Worm (Caenorhabditis elegans): ENCODE results near the gene C32H11.4.
A peak's percentile ranks its signal among the peaks of the same experiment; 100 is the strongest.

The C32H11.4 gene

ce11 chrIV:12886012-12886411 is 35.1 kb upstream of the C32H11.4 start:
- TF ChIP-seq ccch-3 (GFP tag; optimal IDR thresholded peaks at IDR 0.05) (no peak), efl-1 (GFP tag; optimal IDR thresholded peaks at IDR 0.05) (no peak), lin-26 (GFP tag; IDR thresholded peaks at IDR 0.05) (no peak), aptf-2 (GFP tag; conservative IDR thresholded peaks at IDR 0.05) (no peak), Y95B8A.8 (GFP tag; IDR thresholded peaks at IDR 0.05) (no peak), egl-18 (GFP tag; IDR thresholded peaks at IDR 0.05) (no peak), nhr-80 (tag; optimal IDR thresholded peaks at IDR 0.05) (no peak), nhr-120 (GFP tag; IDR thresholded peaks at IDR 0.05) (no peak), cebp-1 (GFP tag; IDR thresholded peaks at IDR 0.05) (no peak), cebp-1 (tag; optimal IDR thresholded peaks at IDR 0.05) (no peak), gei-17 (GFP tag; optimal IDR thresholded peaks at IDR 0.05) (no peak), pha-4 (tag; optimal IDR thresholded peaks at IDR 0.05) (no peak), fkh-3 (tag; optimal IDR thresholded peaks at IDR 0.05) (no peak), ceh-40 (GFP tag; IDR thresholded peaks at IDR 0.05) (no peak), cebp-2 (GFP tag; IDR thresholded peaks at IDR 0.05) (no peak), ama-1 (optimal IDR thresholded peaks at IDR 0.05) (no peak), ama-1 (GFP tag; optimal IDR thresholded peaks at IDR 0.05) (no peak), nfya-1 (tag; optimal IDR thresholded peaks at IDR 0.05; ENCODE audit: borderline replicate concordance, insufficient read depth) (no peak)

ce11 chrIV:12890445-12890844 is 30.6 kb upstream of the C32H11.4 start, which contains the start of gene K08D8.6:
TSS of gene K08D8.6 (minus strand) at chrIV:12890508.
- TF ChIP-seq nhr-80 (tag; optimal IDR thresholded peaks at IDR 0.05), result peak; percentile 87
- TF ChIP-seq pha-4 (tag; optimal IDR thresholded peaks at IDR 0.05), result no peak
- peak; percentile 36 for TF ChIP-seq atf-7 (tag; optimal IDR thresholded peaks at IDR 0.05)

ce11 chrIV:12891080-12891479 is 30.0 kb upstream of the C32H11.4 start:
- TF ChIP-seq aptf-3 (GFP tag; IDR thresholded peaks at IDR 0.05) (no peak), Y53G8AR.9 (GFP tag; conservative IDR thresholded peaks at IDR 0.05) (no peak), ztf-26 (tag; optimal IDR thresholded peaks at IDR 0.05) (no peak), F33H1.4 (GFP tag; IDR thresholded peaks at IDR 0.05) (no peak), K11D2.4 (GFP tag; IDR thresholded peaks at IDR 0.05) (no peak), cebp-1 (GFP tag; IDR thresholded peaks at IDR 0.05) (no peak), cebp-1 (tag; optimal IDR thresholded peaks at IDR 0.05) (peak; percentile 22), F22D6.2 (tag; optimal IDR thresholded peaks at IDR 0.05) (no peak)

DNA sequence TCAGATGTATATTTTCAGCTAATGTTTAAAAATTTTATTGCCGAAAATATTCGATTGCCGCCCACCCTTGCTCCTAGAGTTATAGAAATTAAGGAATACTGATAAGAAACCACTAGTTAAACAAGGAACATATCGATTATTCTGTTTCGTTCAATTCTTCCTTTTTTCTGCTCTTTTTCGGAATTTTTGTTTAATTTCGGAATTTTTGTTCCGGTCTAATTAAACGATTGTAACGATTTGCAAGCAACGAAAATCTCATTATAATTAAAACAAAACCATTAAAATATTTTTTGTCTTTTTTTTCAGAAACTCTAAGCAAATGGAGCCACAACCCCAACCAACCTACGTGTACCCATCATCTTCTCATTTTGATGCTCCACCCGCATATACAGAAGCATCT is 28.9 kb upstream of the C32H11.4 start, which contains the start of gene K08D8.1:
Gene K08D8.1 (plus strand): TSS at position 301 of the 400 bp plus-strand sequence.
- no peak for TF ChIP-seq hmg-20 (GFP tag; IDR thresholded peaks at IDR 0.05)
- TF ChIP-seq sea-2 (GFP tag; IDR thresholded peaks at IDR 0.05), result no peak
- no peak for TF ChIP-seq ceh-40 (GFP tag; IDR thresholded peaks at IDR 0.05)
- no peak for TF ChIP-seq hlh-26 (GFP tag; conservative IDR thresholded peaks at IDR 0.05)
- TF ChIP-seq sptf-2 (GFP tag; optimal IDR thresholded peaks at IDR 0.05), result no peak
- TF ChIP-seq unc-62 (GFP tag; optimal IDR thresholded peaks at IDR 0.05), result no peak
- no peak for TF ChIP-seq tbx-9 (tag; optimal IDR thresholded peaks at IDR 0.05; ENCODE audit: borderline replicate concordance)
- TF ChIP-seq chd-7 (tag; optimal IDR thresholded peaks at IDR 0.05), result no peak
- no peak for TF ChIP-seq pha-4 (tag; optimal IDR thresholded peaks at IDR 0.05)

- TF ChIP-seq ZK185.1 (tag; optimal IDR thresholded peaks at IDR 0.05; ENCODE audit: poor library complexity, severe bottlenecking), result no peak
- TF ChIP-seq ztf-22 (GFP tag; optimal IDR thresholded peaks at IDR 0.05), result no peak
- TF ChIP-seq lin-40 (tag; optimal IDR thresholded peaks at IDR 0.05), result no peak
- no peak for TF ChIP-seq F37B4.10 (GFP tag; IDR thresholded peaks at IDR 0.05)
- no peak for TF ChIP-seq nhr-80 (tag; optimal IDR thresholded peaks at IDR 0.05)
- TF ChIP-seq dpff-1 (tag; optimal IDR thresholded peaks at IDR 0.05), result no peak
- TF ChIP-seq nfyb-1 (GFP tag; IDR thresholded peaks at IDR 0.05), result no peak
- TF ChIP-seq ceh-79 (tag; optimal IDR thresholded peaks at IDR 0.05), result no peak
- TF ChIP-seq B0035.1 (tag; optimal IDR thresholded peaks at IDR 0.05), result no peak
- no peak for TF ChIP-seq ceh-40 (GFP tag; IDR thresholded peaks at IDR 0.05)
Measured at ce11 chrIV:12893166-12893565, 27.9 kb upstream of the C32H11.4 start, which contains the start of gene K08D8.12. TSS of gene K08D8.12 (plus strand) at chrIV:12893466.

Data from whole organism, young adult.